Fruit fly (Drosophila melanogaster) S2 (cell line): ENCODE results near the gene CG42446.

ENCODE experiments used
- CG8478 ChIP-seq: fragments of >200 bp; optimal IDR thresholded peaks from 2 replicates; lab custom pipeline; 2018
- CTCF ChIP-seq, 2 experiments: fragments of >200 bp; optimal IDR thresholded peaks; 2 replicates each; lab custom pipeline; 2018

- TF ChIP-seq CTCF (optimal IDR thresholded peaks at IDR 0.05; lab: Kevin White, UChicago) (no peak), CG8478 (no peak)
Observed at dm6 chr3R:16406618-16407017, 46.7 kb upstream of the CG42446 start.
